Worm (Caenorhabditis elegans): ENCODE data around the gene fbxc-44.

ce11 chrII:4256541-4257001, 19.0 kb upstream of the fbxc-44 start, which contains the start of gene C16A11.7:
- no peak for TF ChIP-seq ets-7 (tag; optimal IDR thresholded peaks at IDR 0.05)
- TF ChIP-seq ceh-13 (GFP tag; optimal IDR thresholded peaks at IDR 0.05), result no peak
- no peak for TF ChIP-seq B0310.2 (tag; optimal IDR thresholded peaks at IDR 0.05)
- TF ChIP-seq sea-1 (GFP tag; conservative IDR thresholded peaks at IDR 0.05), result no peak
- no peak for TF ChIP-seq ama-1 (optimal IDR thresholded peaks at IDR 0.05)
- no peak for TF ChIP-seq pes-1 (GFP tag; IDR thresholded peaks at IDR 0.05)
- TF ChIP-seq hmbx-1 (tag; optimal IDR thresholded peaks at IDR 0.05), result no peak
- no peak for TF ChIP-seq tbx-37 (GFP tag; conservative IDR thresholded peaks at IDR 0.05)
- TF ChIP-seq tra-4 (tag; optimal IDR thresholded peaks at IDR 0.05), result no peak
- TF ChIP-seq hnd-1 (tag; optimal IDR thresholded peaks at IDR 0.05), result no peak
- no peak for TF ChIP-seq ceh-36 (tag; optimal IDR thresholded peaks at IDR 0.05)

All from whole organism, early embryonic.